Fruit fly (Drosophila melanogaster) whole organism, wandering third instar larva: ENCODE results near the gene CG13392.

Source experiments
- CG32264 ChIP-seq: fragments of 200-800 bp; sonication (Bioruptor generic); optimal IDR thresholded peaks from 2 replicates; lab custom pipeline; 2016; ENCODE audit warnings: missing biosample characterization, missing genetic modification characterization
- Hnf4 ChIP-seq: fragments of 200-800 bp; sonication (Bioruptor generic); optimal IDR thresholded peaks from 2 replicates; lab custom pipeline; 2016; ENCODE audit warnings: missing biosample characterization, mild to moderate bottlenecking, missing genetic modification characterization
- h ChIP-seq: fragments of 200-800 bp; sonication (Bioruptor generic); optimal IDR thresholded peaks from 3 replicates; lab custom pipeline; 2016; ENCODE audit warnings: missing biosample characterization, mild to moderate bottlenecking, missing genetic modification characterization
- sv ChIP-seq: fragments of 200-800 bp; sonication (Bioruptor generic); optimal IDR thresholded peaks from 3 replicates; lab custom pipeline; 2016; ENCODE audit warnings: missing biosample characterization, missing genetic modification characterization

dm6 chr2L:8417562-8417961 lies 35.0 kb upstream of the CG13392 start:
- TF ChIP-seq CG32264 (GFP tag; lab: Kevin White, UChicago) (no peak), sv (GFP tag; lab: Kevin White, UChicago) (no peak), Hnf4 (GFP tag; lab: Kevin White, UChicago) (peak; percentile 6), h (GFP tag; lab: Kevin White, UChicago) (peak; percentile 12)
